Worm (Caenorhabditis elegans) whole organism, midembryonic: Measurements from ENCODE around the gene str-57.

Experiments
- T22C8.4 ChIP-seq: fragments of 200-800 bp; sonication (Bioruptor generic); IDR thresholded peaks from 2 replicates; pipeline ENCODE4 v1.3.6; 2022; ENCODE audit warnings: missing genetic modification characterization, missing compliant biosample characterization
- cog-1 ChIP-seq: sonication (generic microtip); optimal IDR thresholded peaks from 2 replicates; lab custom pipeline; 2016; ENCODE audit warnings: missing genetic modification characterization, missing compliant biosample characterization
- flt-1 ChIP-seq: fragments of 200-800 bp; sonication (Bioruptor generic); IDR thresholded peaks from 2 replicates; pipeline ENCODE4 v1.3.6; 2022; ENCODE audit warnings: missing genetic modification characterization, missing compliant biosample characterization
- klf-2 ChIP-seq: fragments of 200-800 bp; sonication (Bioruptor generic); conservative IDR thresholded peaks from 2 replicates; pipeline ENCODE4 v1.3.6; 2022; ENCODE audit warnings: missing genetic modification reagents, missing genetic modification characterization, missing compliant biosample characterization
- med-1 ChIP-seq: sonication (generic microtip); optimal IDR thresholded peaks from 2 replicates; lab custom pipeline; 2017; ENCODE audit warnings: missing genetic modification characterization, mild to moderate bottlenecking, missing compliant biosample characterization, antibody characterized with exemption, missing genetic modification reagents; ENCODE audit not compliant: insufficient read depth
- ref-1 ChIP-seq: fragments of 200-800 bp; sonication (Bioruptor generic); conservative IDR thresholded peaks from 2 replicates; pipeline ENCODE4 v1.3.6; 2022; ENCODE audit warnings: missing genetic modification reagents, missing genetic modification characterization, missing compliant biosample characterization
- tab-1 ChIP-seq: fragments of 200-800 bp; sonication (Bioruptor generic); IDR thresholded peaks from 2 replicates; pipeline ENCODE4 v1.3.6; 2022; ENCODE audit warnings: missing genetic modification characterization, missing compliant biosample characterization
- ztf-23 ChIP-seq: fragments of 200-800 bp; sonication (Bioruptor generic); IDR thresholded peaks from 2 replicates; pipeline ENCODE4 v1.3.6; 2022; ENCODE audit warnings: missing genetic modification reagents, missing genetic modification characterization, missing compliant biosample characterization
- ztf-29 ChIP-seq: fragments of 200-800 bp; sonication (Bioruptor generic); IDR thresholded peaks from 2 replicates; pipeline ENCODE4 v1.3.6; 2022; ENCODE audit warnings: missing genetic modification reagents, missing genetic modification characterization, missing compliant biosample characterization

str-57 gene

DNA sequence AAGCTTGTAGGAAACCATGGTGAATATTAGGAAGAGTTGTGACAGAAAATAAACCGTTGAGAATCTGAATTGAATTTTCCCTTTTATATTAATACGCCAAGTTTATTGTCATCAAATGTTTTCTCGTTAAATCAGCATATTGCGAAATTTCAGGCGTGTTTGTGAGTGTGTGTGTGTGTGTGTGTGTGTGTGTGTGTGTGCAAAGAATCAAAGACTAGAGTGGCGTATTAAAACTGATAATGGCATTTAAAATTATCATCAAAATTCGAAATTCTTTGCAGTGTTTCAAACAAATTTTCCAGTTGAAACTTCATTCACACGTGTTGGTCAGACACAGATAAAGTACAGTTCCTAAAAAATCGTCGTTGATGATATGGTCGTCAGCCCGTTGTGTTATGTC, 45.5 kb downstream of the str-57 start, which contains the start of gene gst-38:
Gene gst-38, minus strand, starts transcription at position 152 of the 400 bp plus-strand sequence.
- TF ChIP-seq cog-1 (tag; lab: Kevin White, UChicago): no peak
- TF ChIP-seq ref-1: no peak
- no peak for TF ChIP-seq tab-1 (GFP tag; lab: Robert Waterston, UW)
- TF ChIP-seq flt-1 (GFP tag; lab: Robert Waterston, UW): no peak
- no peak for TF ChIP-seq klf-2 (GFP tag; lab: Robert Waterston, UW)
- no peak for TF ChIP-seq med-1 (GFP tag; lab: Kevin White, UChicago)
- no peak for TF ChIP-seq T22C8.4 (GFP tag; lab: Robert Waterston, UW)
- TF ChIP-seq ztf-29 (GFP tag; lab: Robert Waterston, UW): no peak
- no peak for TF ChIP-seq ztf-23 (GFP tag; lab: Robert Waterston, UW)

DNA sequence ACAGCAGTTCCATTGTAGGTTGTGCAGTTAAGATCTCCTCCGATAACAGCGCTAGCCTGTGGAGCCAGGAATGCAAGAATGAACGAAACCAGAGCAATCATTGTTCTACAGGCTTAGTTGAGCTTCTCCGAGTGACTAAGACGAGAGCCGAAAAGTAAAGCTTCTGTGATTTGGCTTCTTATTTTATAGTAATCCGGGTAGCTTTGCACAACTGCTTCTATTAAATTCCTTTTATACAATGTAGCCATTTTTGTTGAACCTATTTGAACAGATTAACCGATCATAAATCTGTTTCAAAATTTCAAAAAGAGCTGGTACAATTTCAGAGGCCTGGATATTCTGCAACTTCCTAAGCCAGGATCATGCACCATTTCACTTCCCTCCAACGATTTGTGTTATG, 47.0 kb downstream of the str-57 start, which contains the start of gene F35E8.9:
Gene F35E8.9, minus strand, starts transcription at position 101 of the 400 bp plus-strand sequence.
- TF ChIP-seq flt-1 (GFP tag; lab: Robert Waterston, UW) (no peak), ztf-23 (GFP tag; lab: Robert Waterston, UW) (no peak), ref-1 (no peak), klf-2 (GFP tag; lab: Robert Waterston, UW) (no peak), T22C8.4 (GFP tag; lab: Robert Waterston, UW) (no peak), cog-1 (tag; lab: Kevin White, UChicago) (no peak), tab-1 (GFP tag; lab: Robert Waterston, UW) (no peak), ztf-29 (GFP tag; lab: Robert Waterston, UW) (no peak), med-1 (GFP tag; lab: Kevin White, UChicago) (no peak)

DNA sequence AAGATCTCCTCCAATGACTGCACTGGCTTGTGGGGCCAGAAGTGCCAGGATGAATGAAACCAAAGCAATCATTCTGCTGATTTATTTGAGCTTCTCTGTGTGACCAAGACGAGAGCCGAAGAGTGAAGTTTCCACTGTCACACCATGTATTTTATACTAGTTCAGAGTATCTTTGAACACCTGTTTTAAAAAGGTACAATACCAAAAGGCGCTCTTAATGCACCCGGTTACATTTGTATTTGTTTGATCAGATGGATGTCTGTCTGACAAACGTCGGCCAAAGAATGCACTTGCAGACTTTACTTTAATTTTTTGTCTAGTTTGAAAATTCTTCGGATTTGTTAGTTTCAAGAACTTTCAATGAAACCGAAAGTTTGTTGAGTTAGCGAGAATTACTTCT, 49.8 kb downstream of the str-57 start, which contains the start of gene F35E8.10:
Gene F35E8.10, minus strand, starts transcription at position 101 of the 400 bp plus-strand sequence.
- TF ChIP-seq T22C8.4 (GFP tag; lab: Robert Waterston, UW) (no peak), ref-1 (no peak), flt-1 (GFP tag; lab: Robert Waterston, UW) (no peak), cog-1 (tag; lab: Kevin White, UChicago) (no peak), ztf-29 (GFP tag; lab: Robert Waterston, UW) (no peak), med-1 (GFP tag; lab: Kevin White, UChicago) (no peak), tab-1 (GFP tag; lab: Robert Waterston, UW) (no peak), klf-2 (GFP tag; lab: Robert Waterston, UW) (no peak)

DNA sequence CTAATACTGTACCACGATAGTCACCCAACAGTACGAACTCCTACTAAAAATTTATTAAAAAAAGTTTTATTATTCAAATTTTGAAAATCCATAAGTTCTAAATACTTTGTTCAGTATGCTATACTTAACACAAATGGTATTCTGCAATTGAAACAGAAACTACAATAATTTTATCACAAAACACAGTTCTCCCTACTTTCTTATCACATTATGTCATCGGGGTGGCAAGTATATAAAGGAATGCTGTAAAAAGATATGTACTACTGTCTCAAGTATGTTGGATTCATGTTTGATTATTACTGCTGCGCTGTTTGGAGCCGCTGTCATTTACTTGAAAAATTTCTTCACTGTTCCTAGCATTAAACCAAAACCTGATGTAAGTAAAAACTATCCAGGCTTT, 50.6 kb downstream of the str-57 start, which contains the start of gene cdr-1:
Gene cdr-1, plus strand, starts transcription at position 208 of the 400 bp plus-strand sequence.
- TF ChIP-seq tab-1 (GFP tag; lab: Robert Waterston, UW) (no peak), ref-1 (no peak), klf-2 (GFP tag; lab: Robert Waterston, UW) (no peak), ztf-23 (GFP tag; lab: Robert Waterston, UW) (no peak), T22C8.4 (GFP tag; lab: Robert Waterston, UW) (no peak), cog-1 (tag; lab: Kevin White, UChicago) (no peak), med-1 (GFP tag; lab: Kevin White, UChicago) (no peak), ztf-29 (GFP tag; lab: Robert Waterston, UW) (no peak), flt-1 (GFP tag; lab: Robert Waterston, UW) (no peak)
